Fruit fly (Drosophila melanogaster) whole organism, prepupa: ENCODE data around the gene CG3104.

ENCODE experiments used
- Blimp-1 ChIP-seq: fragments of 200-800 bp; sonication (Bioruptor generic); optimal IDR thresholded peaks from 3 replicates; lab custom pipeline; 2017; ENCODE audit warnings: missing biosample characterization, missing genetic modification characterization, mild to moderate bottlenecking, moderate library complexity, missing genetic modification reagents
- CG10669 ChIP-seq: fragments of 200-800 bp; sonication (Bioruptor generic); optimal IDR thresholded peaks from 3 replicates; lab custom pipeline; 2018; ENCODE audit warnings: missing biosample characterization, mild to moderate bottlenecking, missing genetic modification characterization, moderate library complexity
- CG11294 ChIP-seq: fragments of 200-800 bp; sonication (Bioruptor generic); IDR thresholded peaks from 2 replicates; pipeline ENCODE4 v1.3.6; 2022; ENCODE audit warnings: missing biosample characterization, missing genetic modification characterization
- CG11902 ChIP-seq: fragments of 200-800 bp; sonication (Bioruptor generic); optimal IDR thresholded peaks from 3 replicates; lab custom pipeline; 2016; ENCODE audit warnings: missing biosample characterization, missing genetic modification characterization
- CG1621 ChIP-seq: fragments of 200-800 bp; sonication (Bioruptor generic); optimal IDR thresholded peaks from 3 replicates; lab custom pipeline; 2018; ENCODE audit warnings: missing biosample characterization, mild to moderate bottlenecking, missing genetic modification characterization
- CG3032 ChIP-seq: fragments of 200-800 bp; optimal IDR thresholded peaks from 2 replicates; lab custom pipeline; 2019; ENCODE audit warnings: missing biosample characterization, mild to moderate bottlenecking, missing genetic modification characterization, moderate library complexity
- CG31627 ChIP-seq: fragments of 200-800 bp; sonication (Bioruptor generic); optimal IDR thresholded peaks from 3 replicates; lab custom pipeline; 2016; ENCODE audit warnings: missing biosample characterization, missing genetic modification characterization
- CG32006 ChIP-seq: fragments of 200-800 bp; sonication (Bioruptor generic); optimal IDR thresholded peaks from 3 replicates; lab custom pipeline; 2017; ENCODE audit warnings: missing biosample characterization, mild to moderate bottlenecking, missing genetic modification characterization
- CG34406 ChIP-seq: fragments of 200-800 bp; sonication (Bioruptor generic); optimal IDR thresholded peaks from 3 replicates; lab custom pipeline; 2016; ENCODE audit warnings: missing biosample characterization, missing genetic modification characterization
- CG3919 ChIP-seq: fragments of 200-800 bp; sonication (Bioruptor generic); optimal IDR thresholded peaks from 3 replicates; lab custom pipeline; 2016; ENCODE audit warnings: missing biosample characterization, missing genetic modification characterization
- CG6163 ChIP-seq: fragments of 200-800 bp; sonication (Bioruptor generic); IDR thresholded peaks from 3 replicates; pipeline ENCODE4 v1.3.6; 2022; ENCODE audit warnings: missing biosample characterization, missing genetic modification characterization
- CG6276 ChIP-seq: fragments of 200-800 bp; sonication (Bioruptor generic); optimal IDR thresholded peaks from 2 replicates; lab custom pipeline; 2017; ENCODE audit warnings: missing biosample characterization, mild to moderate bottlenecking, missing genetic modification characterization
- CG6792 ChIP-seq: fragments of 200-800 bp; sonication (Bioruptor generic); optimal IDR thresholded peaks from 3 replicates; lab custom pipeline; 2016; ENCODE audit warnings: missing biosample characterization, missing genetic modification characterization
- CG6808 ChIP-seq: fragments of 200-800 bp; sonication (Bioruptor generic); optimal IDR thresholded peaks from 3 replicates; lab custom pipeline; 2017; ENCODE audit warnings: missing biosample characterization, missing genetic modification characterization, mild to moderate bottlenecking, moderate library complexity, missing genetic modification reagents
- CG8119 ChIP-seq: fragments of 200-800 bp; sonication (Bioruptor generic); IDR thresholded peaks from 3 replicates; pipeline ENCODE4 v1.3.6; 2022; ENCODE audit warnings: missing biosample characterization, missing genetic modification characterization
- CG8319 ChIP-seq: fragments of 200-800 bp; sonication (Bioruptor generic); optimal IDR thresholded peaks from 3 replicates; lab custom pipeline; 2016; ENCODE audit warnings: missing biosample characterization, missing genetic modification characterization
- CG9139 ChIP-seq: fragments of 200-800 bp; sonication (Bioruptor generic); optimal IDR thresholded peaks from 3 replicates; lab custom pipeline; 2017; ENCODE audit warnings: missing biosample characterization, mild to moderate bottlenecking, missing genetic modification characterization
- Eip75B ChIP-seq: fragments of 200-800 bp; sonication (Bioruptor generic); optimal IDR thresholded peaks from 3 replicates; lab custom pipeline; 2016; ENCODE audit warnings: missing biosample characterization, missing genetic modification characterization
- Eip78C ChIP-seq: fragments of 200-800 bp; sonication (Bioruptor generic); peaks from one replicate; lab custom pipeline; 2016; ENCODE audit warnings: missing biosample characterization, missing genetic modification characterization
- Ets21C ChIP-seq: fragments of 200-800 bp; sonication (Bioruptor generic); optimal IDR thresholded peaks from 3 replicates; lab custom pipeline; 2016; ENCODE audit warnings: missing biosample characterization, missing genetic modification characterization
- Hr4 ChIP-seq: fragments of 200-800 bp; sonication (Bioruptor generic); optimal IDR thresholded peaks from 3 replicates; lab custom pipeline; 2016; ENCODE audit warnings: missing biosample characterization, missing genetic modification characterization
- Met ChIP-seq: fragments of 200-800 bp; sonication (Bioruptor generic); optimal IDR thresholded peaks from 3 replicates; lab custom pipeline; 2016; ENCODE audit warnings: missing biosample characterization, missing genetic modification characterization
- Smox ChIP-seq: fragments of 200-800 bp; sonication (Bioruptor generic); optimal IDR thresholded peaks from 3 replicates; lab custom pipeline; 2016; ENCODE audit warnings: missing biosample characterization, missing genetic modification characterization
- Sox15 ChIP-seq: fragments of 200-800 bp; sonication (Bioruptor generic); optimal IDR thresholded peaks from 3 replicates; lab custom pipeline; 2016; ENCODE audit warnings: missing biosample characterization, missing genetic modification characterization
- achi ChIP-seq: fragments of 200-800 bp; sonication (Bioruptor generic); optimal IDR thresholded peaks from 3 replicates; lab custom pipeline; 2016; ENCODE audit warnings: missing biosample characterization, missing genetic modification characterization
- acj6 ChIP-seq: fragments of 200-800 bp; sonication (Bioruptor generic); optimal IDR thresholded peaks from 3 replicates; lab custom pipeline; 2016; ENCODE audit warnings: missing biosample characterization, missing genetic modification characterization
- cyc ChIP-seq: fragments of 200-800 bp; sonication (Bioruptor generic); optimal IDR thresholded peaks from 3 replicates; lab custom pipeline; 2016; ENCODE audit warnings: missing biosample characterization, missing genetic modification characterization
- dac ChIP-seq: fragments of 200-800 bp; sonication (Bioruptor generic); optimal IDR thresholded peaks from 2 replicates; lab custom pipeline; 2017; ENCODE audit warnings: missing biosample characterization, mild to moderate bottlenecking, missing genetic modification characterization
- eg ChIP-seq: fragments of 200-800 bp; sonication (Bioruptor generic); IDR thresholded peaks from 3 replicates; pipeline ENCODE4 v1.3.6; 2022; ENCODE audit warnings: missing biosample characterization, missing genetic modification characterization
- esn ChIP-seq: fragments of 200-800 bp; sonication (Bioruptor generic); optimal IDR thresholded peaks from 2 replicates; lab custom pipeline; 2016; ENCODE audit warnings: missing biosample characterization, mild to moderate bottlenecking, missing genetic modification characterization, moderate library complexity
- fd85E ChIP-seq: fragments of 200-800 bp; sonication (Bioruptor generic); optimal IDR thresholded peaks from 3 replicates; lab custom pipeline; 2016; ENCODE audit warnings: missing biosample characterization, missing genetic modification characterization
- fkh ChIP-seq: fragments of 200-800 bp; sonication (Bioruptor generic); optimal IDR thresholded peaks from 3 replicates; lab custom pipeline; 2017; ENCODE audit warnings: missing biosample characterization, mild to moderate bottlenecking, missing genetic modification characterization, moderate library complexity
- lz ChIP-seq: fragments of 200-800 bp; sonication (Bioruptor generic); optimal IDR thresholded peaks from 3 replicates; lab custom pipeline; 2016; ENCODE audit warnings: missing biosample characterization, missing genetic modification characterization
- salr ChIP-seq, 2 experiments: fragments of 200-800 bp; sonication (Bioruptor generic); optimal IDR thresholded peaks; 3 replicates each; lab custom pipeline; 2016 to 2018; ENCODE audit warnings: missing biosample characterization in 2 of 2, missing genetic modification characterization in 2 of 2, mild to moderate bottlenecking in 1 of 2
- ss ChIP-seq, 2 experiments: fragments of 200-800 bp; sonication (Bioruptor generic); optimal IDR thresholded peaks; 2 replicates in 1 of 2; 3 replicates in 1 of 2; lab custom pipeline; 2017 to 2018; ENCODE audit warnings: mild to moderate bottlenecking in 2 of 2, missing biosample characterization in 2 of 2, missing genetic modification characterization in 2 of 2, moderate library complexity in 1 of 2
- vri ChIP-seq: fragments of 200-800 bp; sonication (Bioruptor generic); optimal IDR thresholded peaks from 3 replicates; lab custom pipeline; 2016; ENCODE audit warnings: missing biosample characterization, mild to moderate bottlenecking, missing genetic modification characterization

Gene CG3104

dm6 chr2L:2830341-2830800 lies 25.2 kb downstream of the CG3104 start (continued):
- TF ChIP-seq CG1621 (tag; lab: Kevin White, UChicago) (peak; percentile 53), salr (GFP tag; optimal IDR thresholded peaks at IDR 0.05; lab: Kevin White, UChicago) (peak; percentile 67 to 98), CG11902 (GFP tag; lab: Kevin White, UChicago) (peak; percentile 82), CG6792 (GFP tag; lab: Kevin White, UChicago) (peak; percentile 93), Met (GFP tag; lab: Kevin White, UChicago) (peak; percentile 91), CG6808 (peak; percentile 97), Ets21C (peak; percentile 71), CG9139 (GFP tag; lab: Kevin White, UChicago) (peak; percentile 87), Eip75B (GFP tag; lab: Kevin White, UChicago) (peak; percentile 91), CG8319 (peak; percentile 81), Smox (GFP tag; lab: Kevin White, UChicago) (peak; percentile 90), CG6163 (peak; percentile 81), cyc (peak; percentile 83), CG3919 (peak; percentile 94), achi (GFP tag; lab: Kevin White, UChicago) (peak; percentile 94), Blimp-1 (GFP tag; lab: Kevin White, UChicago) (peak; percentile 71), CG11294 (GFP tag; lab: Robert Waterston, UW) (peak; percentile 65; the same call in 1 of the 2 replicates), ss (GFP tag; optimal IDR thresholded peaks at IDR 0.05; lab: Kevin White, UChicago) (peak; percentile 95 to 96), CG32006 (GFP tag; lab: Kevin White, UChicago) (peak; percentile 98), vri (GFP tag; lab: Kevin White, UChicago) (peak; percentile 78), CG34406 (GFP tag; lab: Kevin White, UChicago) (peak; percentile 93), fd85E (GFP tag; lab: Kevin White, UChicago) (peak; percentile 77), dac (peak; percentile 90), CG8119 (GFP tag; lab: Robert Waterston, UW) (peak; percentile 94), fkh (GFP tag; lab: Kevin White, UChicago) (peak; percentile 38), CG31627 (GFP tag; lab: Kevin White, UChicago) (peak; percentile 85), eg (GFP tag; lab: Robert Waterston, UW) (peak; percentile 81), lz (GFP tag; lab: Kevin White, UChicago) (peak; percentile 92)
- TF ChIP-seq, all 60 proteins: peak for 59

- TF ChIP-seq Eip78C (GFP tag; lab: Kevin White, UChicago) (peak; percentile 16), acj6 (GFP tag; lab: Kevin White, UChicago) (no peak), esn (GFP tag; lab: Kevin White, UChicago) (no peak), CG10669 (no peak)
Measured at dm6 chr2L:2829637-2830340, 25.8 kb downstream of the CG3104 start, which contains the start of gene Duox. Gene Duox (minus strand): TSS chr2L:2830248.

- TF ChIP-seq Hr4 (GFP tag; lab: Kevin White, UChicago) (no peak), CG3032 (tag; lab: Kevin White, UChicago) (no peak), CG6276 (no peak), Sox15 (GFP tag; lab: Kevin White, UChicago) (no peak), vri (GFP tag; lab: Kevin White, UChicago) (no peak), cyc (no peak), CG6808 (no peak)
- TF ChIP-seq, all 60 proteins: peak for 0
Measured at dm6 chr2L:2825406-2825805, 30.2 kb downstream of the CG3104 start, which contains the start of gene CG3123. Gene CG3123 (minus strand): TSS chr2L:2825506.
